Worm (Caenorhabditis elegans) whole organism, L3 larva: ENCODE results near the gene sup-10.

Experiments
- R02D3.7 ChIP-seq: fragments of 150-350 bp; optimal IDR thresholded peaks from 2 replicates; lab custom pipeline; 2014; ENCODE audit warnings: missing biosample characterization, missing genetic modification characterization
- ZK546.5 ChIP-seq: sonication (generic microtip); optimal IDR thresholded peaks from 2 replicates; lab custom pipeline; 2017; ENCODE audit warnings: missing biosample characterization, missing genetic modification characterization
- aly-2 ChIP-seq: fragments of 150-350 bp; optimal IDR thresholded peaks from 2 replicates; lab custom pipeline; 2014; ENCODE audit warnings: missing biosample characterization, missing genetic modification characterization
- ama-1 ChIP-seq: fragments of 150-350 bp; optimal IDR thresholded peaks from 2 replicates; lab custom pipeline; 2018
- ceh-16 ChIP-seq: sonication (generic microtip); optimal IDR thresholded peaks from 2 replicates; lab custom pipeline; 2017; ENCODE audit warnings: missing biosample characterization, missing genetic modification characterization
- ceh-28 ChIP-seq: fragments of 150-350 bp; optimal IDR thresholded peaks from 2 replicates; lab custom pipeline; 2014; ENCODE audit warnings: missing biosample characterization, missing genetic modification reagents, missing genetic modification characterization
- ceh-82 ChIP-seq: fragments of 150-350 bp; optimal IDR thresholded peaks from 2 replicates; lab custom pipeline; 2014; ENCODE audit warnings: missing biosample characterization, missing genetic modification characterization
- ceh-9 ChIP-seq: sonication (generic microtip); optimal IDR thresholded peaks from 2 replicates; lab custom pipeline; 2018; ENCODE audit warnings: missing biosample characterization, missing genetic modification characterization
- daf-12 ChIP-seq: fragments of 150-350 bp; optimal IDR thresholded peaks from 2 replicates; lab custom pipeline; 2014; ENCODE audit warnings: missing biosample characterization, missing genetic modification reagents, missing genetic modification characterization
- egl-27 ChIP-seq: sonication (generic microtip); optimal IDR thresholded peaks from 4 replicates; lab custom pipeline; 2017; ENCODE audit warnings: missing biosample characterization, missing genetic modification reagents, missing genetic modification characterization
- egl-5 ChIP-seq: fragments of 150-350 bp; optimal IDR thresholded peaks from 2 replicates; lab custom pipeline; 2017; ENCODE audit warnings: missing biosample characterization, missing genetic modification reagents, missing genetic modification characterization, inconsistent platforms
- elt-1 ChIP-seq: fragments of 150-350 bp; optimal IDR thresholded peaks from 2 replicates; lab custom pipeline; 2014; ENCODE audit warnings: missing biosample characterization, missing genetic modification characterization
- elt-2 ChIP-seq: sonication (generic microtip); optimal IDR thresholded peaks from 2 replicates; lab custom pipeline; 2016; ENCODE audit warnings: missing genetic modification reagents, mild to moderate bottlenecking, missing genetic modification characterization, missing compliant biosample characterization
- elt-3 ChIP-seq, 3 experiments: fragments of 150-350 bp in 1 of 3; sonication (generic microtip) in 2 of 3; optimal IDR thresholded peaks; 2 replicates in 2 of 3; 4 replicates in 1 of 3; lab custom pipeline; 2014 to 2017; ENCODE audit warnings: missing biosample characterization in 3 of 3, missing genetic modification characterization in 3 of 3
- fkh-10 ChIP-seq: sonication (generic microtip); optimal IDR thresholded peaks from 2 replicates; lab custom pipeline; 2017; ENCODE audit warnings: missing biosample characterization, missing genetic modification reagents, missing genetic modification characterization
- fos-1 ChIP-seq: fragments of 150-350 bp; optimal IDR thresholded peaks from 2 replicates; lab custom pipeline; 2014; ENCODE audit warnings: missing biosample characterization, missing genetic modification characterization
- hmg-11 ChIP-seq: sonication (generic microtip); optimal IDR thresholded peaks from 2 replicates; lab custom pipeline; 2016; ENCODE audit warnings: missing genetic modification characterization, missing compliant biosample characterization
- jun-1 ChIP-seq: fragments of 150-350 bp; optimal IDR thresholded peaks from 2 replicates; lab custom pipeline; 2014; ENCODE audit warnings: missing biosample characterization, missing genetic modification reagents, missing genetic modification characterization
- lin-15B ChIP-seq: fragments of 150-350 bp; optimal IDR thresholded peaks from 2 replicates; lab custom pipeline; 2014; ENCODE audit warnings: missing biosample characterization, missing genetic modification characterization
- lin-39 ChIP-seq: fragments of 150-350 bp; optimal IDR thresholded peaks from 2 replicates; lab custom pipeline; 2018; ENCODE audit warnings: missing biosample characterization, missing genetic modification reagents, missing genetic modification characterization
- lsy-12 ChIP-seq: sonication (generic microtip); optimal IDR thresholded peaks from 2 replicates; lab custom pipeline; 2016; ENCODE audit warnings: mild to moderate bottlenecking, missing genetic modification characterization, missing compliant biosample characterization
- mdl-1 ChIP-seq: fragments of 150-350 bp; optimal IDR thresholded peaks from 2 replicates; lab custom pipeline; 2014; ENCODE audit warnings: missing biosample characterization, missing genetic modification characterization
- mml-1 ChIP-seq: fragments of 150-350 bp; sonication (generic microtip); optimal IDR thresholded peaks from 3 replicates; lab custom pipeline; 2014; ENCODE audit warnings: missing biosample characterization, missing genetic modification characterization
- nfya-1 ChIP-seq: sonication (generic microtip); optimal IDR thresholded peaks from 2 replicates; lab custom pipeline; 2017; ENCODE audit warnings: missing genetic modification characterization, mild to moderate bottlenecking, missing compliant biosample characterization, antibody characterized with exemption, moderate library complexity; ENCODE audit not compliant: insufficient read depth
- nhr-11 ChIP-seq: fragments of 150-350 bp; optimal IDR thresholded peaks from 2 replicates; lab custom pipeline; 2014; ENCODE audit warnings: missing biosample characterization, missing genetic modification characterization
- nhr-12 ChIP-seq: fragments of 150-350 bp; optimal IDR thresholded peaks from 2 replicates; lab custom pipeline; 2014; ENCODE audit warnings: missing biosample characterization, missing genetic modification characterization
- nhr-23 ChIP-seq: fragments of 150-350 bp; optimal IDR thresholded peaks from 2 replicates; lab custom pipeline; 2014; ENCODE audit warnings: missing biosample characterization, missing genetic modification reagents, missing genetic modification characterization
- nhr-237 ChIP-seq: fragments of 150-350 bp; optimal IDR thresholded peaks from 2 replicates; lab custom pipeline; 2014; ENCODE audit warnings: missing biosample characterization, missing genetic modification characterization
- nhr-25 ChIP-seq: sonication (generic microtip); optimal IDR thresholded peaks from 2 replicates; lab custom pipeline; 2017; ENCODE audit warnings: missing biosample characterization, missing genetic modification characterization
- nhr-28 ChIP-seq: fragments of 150-350 bp; optimal IDR thresholded peaks from 2 replicates; lab custom pipeline; 2014; ENCODE audit warnings: missing biosample characterization, missing genetic modification characterization
- nhr-43 ChIP-seq: sonication (generic microtip); optimal IDR thresholded peaks from 2 replicates; lab custom pipeline; 2016; ENCODE audit warnings: mild to moderate bottlenecking, missing genetic modification characterization, missing compliant biosample characterization; ENCODE audit not compliant: poor library complexity, severe bottlenecking
- nhr-67 ChIP-seq: fragments of 150-350 bp; optimal IDR thresholded peaks from 2 replicates; lab custom pipeline; 2014; ENCODE audit warnings: missing biosample characterization, missing genetic modification characterization
- nhr-77 ChIP-seq: fragments of 150-350 bp; optimal IDR thresholded peaks from 2 replicates; lab custom pipeline; 2014; ENCODE audit warnings: missing biosample characterization, missing genetic modification characterization
- pha-4 ChIP-seq: fragments of 150-350 bp; optimal IDR thresholded peaks from 2 replicates; lab custom pipeline; 2014; ENCODE audit warnings: missing biosample characterization, missing genetic modification reagents, missing genetic modification characterization
- pqm-1 ChIP-seq: fragments of 150-350 bp; optimal IDR thresholded peaks from 2 replicates; lab custom pipeline; 2017; ENCODE audit warnings: missing biosample characterization, missing genetic modification characterization, inconsistent platforms
- snpc-4 ChIP-seq: fragments of 150-350 bp; optimal IDR thresholded peaks from 2 replicates; lab custom pipeline; 2014; ENCODE audit warnings: missing biosample characterization, missing genetic modification characterization
- tbx-2 ChIP-seq: sonication (generic microtip); optimal IDR thresholded peaks from 2 replicates; lab custom pipeline; 2016; ENCODE audit warnings: mild to moderate bottlenecking, missing genetic modification characterization, missing compliant biosample characterization
- unc-39 ChIP-seq: sonication (generic microtip); optimal IDR thresholded peaks from 4 replicates; lab custom pipeline; 2017; ENCODE audit warnings: missing biosample characterization, missing genetic modification characterization
- unc-62 ChIP-seq: fragments of 150-350 bp; sonication (generic microtip); optimal IDR thresholded peaks from 4 replicates; lab custom pipeline; 2014; ENCODE audit warnings: missing biosample characterization, missing genetic modification reagents, missing genetic modification characterization
- zag-1 ChIP-seq: fragments of 150-350 bp; optimal IDR thresholded peaks from 2 replicates; lab custom pipeline; 2014; ENCODE audit warnings: missing biosample characterization, missing genetic modification characterization
- ztf-11 ChIP-seq: fragments of 150-350 bp; optimal IDR thresholded peaks from 2 replicates; lab custom pipeline; 2014; ENCODE audit warnings: missing biosample characterization, missing genetic modification characterization
- ztf-4 ChIP-seq: fragments of 150-350 bp; optimal IDR thresholded peaks from 2 replicates; lab custom pipeline; 2014; ENCODE audit warnings: missing biosample characterization, missing genetic modification characterization

The sup-10 gene

ce11 chrX:17481892-17482515, 46.1 kb upstream of the sup-10 start:
- TF ChIP-seq daf-12 (no peak), nhr-11 (tag; lab: Kevin White, UChicago) (no peak), pqm-1 (tag; lab: Kevin White, UChicago) (peak; percentile 28), egl-5 (no peak), lin-15B (tag; lab: Kevin White, UChicago) (no peak), ztf-11 (no peak), ama-1 (peak; percentile 23), lin-39 (tag; lab: Kevin White, UChicago) (no peak), ceh-9 (tag; lab: Kevin White, UChicago) (no peak), ztf-4 (tag; lab: Kevin White, UChicago) (no peak)
- TF ChIP-seq, all 47 proteins: peak for 2

- TF ChIP-seq R02D3.7 (tag; lab: Kevin White, UChicago) (no peak), elt-2 (no peak), ceh-9 (tag; lab: Kevin White, UChicago) (no peak), nhr-237 (tag; lab: Kevin White, UChicago) (no peak), unc-62 (GFP tag; lab: Kevin White, UChicago) (no peak), egl-5 (no peak), ceh-82 (tag; lab: Kevin White, UChicago) (no peak), elt-1 (no peak), nhr-23 (tag; lab: Kevin White, UChicago) (no peak), lin-15B (tag; lab: Kevin White, UChicago) (no peak), mml-1 (tag; lab: Kevin White, UChicago) (no peak), nhr-25 (tag; lab: Kevin White, UChicago) (no peak), pha-4 (tag; lab: Kevin White, UChicago) (no peak), ceh-16 (no peak), aly-2 (tag; lab: Kevin White, UChicago) (no peak), unc-39 (no peak), mdl-1 (tag; lab: Kevin White, UChicago) (no peak), ceh-28 (tag; lab: Kevin White, UChicago) (no peak), jun-1 (tag; lab: Kevin White, UChicago) (no peak)
These were observed 41.4 kb upstream of the sup-10 start, which contains the start of gene npr-24 for ce11 chrX:17486735-17487134. TSS of gene npr-24 (minus strand) at chrX:17486835.

- TF ChIP-seq pha-4 (tag; lab: Kevin White, UChicago): peak; percentile 40
- no peak for TF ChIP-seq elt-3 (tag; optimal IDR thresholded peaks at IDR 0.05; lab: Kevin White, UChicago)
- peak; percentile 48 for TF ChIP-seq elt-2
- peak; percentile 76 for TF ChIP-seq pqm-1 (tag; lab: Kevin White, UChicago)
- no peak for TF ChIP-seq nhr-11 (tag; lab: Kevin White, UChicago)
- TF ChIP-seq nhr-43 (tag; lab: Kevin White, UChicago): no peak
- TF ChIP-seq, all 47 proteins: peak for 3
These were observed 25.9 kb upstream of the sup-10 start for ce11 chrX:17502246-17502645.

- TF ChIP-seq nfya-1 (tag; lab: Kevin White, UChicago) (peak; percentile 13), elt-2 (peak; percentile 51), pqm-1 (tag; lab: Kevin White, UChicago) (peak; percentile 42), ZK546.5 (tag; lab: Kevin White, UChicago) (no peak), lin-39 (tag; lab: Kevin White, UChicago) (peak; percentile 44)
These were observed 23.7 kb upstream of the sup-10 start for ce11 chrX:17504447-17504846.

- TF ChIP-seq fos-1 (tag; lab: Kevin White, UChicago): no peak
- peak; percentile 19 for TF ChIP-seq nhr-25 (tag; lab: Kevin White, UChicago)
- peak; percentile 23 for TF ChIP-seq lsy-12 (tag; lab: Kevin White, UChicago)
- no peak for TF ChIP-seq unc-39
- peak; percentile 89 for TF ChIP-seq nfya-1 (tag; lab: Kevin White, UChicago)
- TF ChIP-seq pha-4 (tag; lab: Kevin White, UChicago): peak; percentile 87
- peak; percentile 26 for TF ChIP-seq fkh-10 (GFP tag; lab: Kevin White, UChicago)
- TF ChIP-seq daf-12: peak; percentile 36
- peak; percentile 70 for TF ChIP-seq hmg-11 (tag; lab: Kevin White, UChicago)
- no peak for TF ChIP-seq ceh-9 (tag; lab: Kevin White, UChicago)
- peak; percentile 70 for TF ChIP-seq egl-27 (tag; lab: Kevin White, UChicago)
- TF ChIP-seq nhr-67: no peak
- no peak for TF ChIP-seq ceh-16
- TF ChIP-seq nhr-43 (tag; lab: Kevin White, UChicago): peak; percentile 64
- TF ChIP-seq elt-1: peak; percentile 7
- TF ChIP-seq snpc-4 (tag; lab: Kevin White, UChicago): peak; percentile 28
- no peak for TF ChIP-seq ceh-82 (tag; lab: Kevin White, UChicago)
- TF ChIP-seq nhr-28 (tag; lab: Kevin White, UChicago): no peak
- peak; percentile 71 for TF ChIP-seq nhr-11 (tag; lab: Kevin White, UChicago)
- TF ChIP-seq nhr-12: no peak
- no peak for TF ChIP-seq zag-1 (tag; lab: Kevin White, UChicago)
- no peak for TF ChIP-seq nhr-77
- no peak for TF ChIP-seq jun-1 (tag; lab: Kevin White, UChicago)
- peak; percentile 68 for TF ChIP-seq lin-39 (tag; lab: Kevin White, UChicago)
- peak; percentile 71 for TF ChIP-seq tbx-2 (tag; lab: Kevin White, UChicago)
These were observed 22.5 kb upstream of the sup-10 start for ce11 chrX:17505547-17506181.
